Worm (Caenorhabditis elegans) whole organism, late embryonic: ENCODE data around the gene cyp-25A2.

Experiments used
- ama-1 ChIP-seq: fragments of 150-350 bp; optimal IDR thresholded peaks from 2 replicates; lab custom pipeline; 2014
- ceh-34 ChIP-seq: sonication (generic microtip); optimal IDR thresholded peaks from 2 replicates; lab custom pipeline; 2016; ENCODE audit warnings: mild to moderate bottlenecking, missing genetic modification characterization, missing compliant biosample characterization
- nfya-1 ChIP-seq: sonication (generic microtip); optimal IDR thresholded peaks from 2 replicates; lab custom pipeline; 2017; ENCODE audit warnings: missing genetic modification characterization, mild to moderate bottlenecking, missing compliant biosample characterization, antibody characterized with exemption, moderate library complexity
- unc-3 ChIP-seq, 2 experiments: fragments of 200-800 bp in 1 of 2; sonication (Bioruptor generic) in 1 of 2; sonication (generic microtip) in 1 of 2; conservative IDR thresholded peaks in 1 of 2; optimal IDR thresholded peaks in 1 of 2; 2 replicates each; pipeline versions ENCODE4 v1.3.6 to Lab custom; 2016 to 2022; ENCODE audit warnings: missing compliant biosample characterization in 2 of 2, missing genetic modification characterization in 2 of 2, missing genetic modification reagents in 1 of 2

DNA sequence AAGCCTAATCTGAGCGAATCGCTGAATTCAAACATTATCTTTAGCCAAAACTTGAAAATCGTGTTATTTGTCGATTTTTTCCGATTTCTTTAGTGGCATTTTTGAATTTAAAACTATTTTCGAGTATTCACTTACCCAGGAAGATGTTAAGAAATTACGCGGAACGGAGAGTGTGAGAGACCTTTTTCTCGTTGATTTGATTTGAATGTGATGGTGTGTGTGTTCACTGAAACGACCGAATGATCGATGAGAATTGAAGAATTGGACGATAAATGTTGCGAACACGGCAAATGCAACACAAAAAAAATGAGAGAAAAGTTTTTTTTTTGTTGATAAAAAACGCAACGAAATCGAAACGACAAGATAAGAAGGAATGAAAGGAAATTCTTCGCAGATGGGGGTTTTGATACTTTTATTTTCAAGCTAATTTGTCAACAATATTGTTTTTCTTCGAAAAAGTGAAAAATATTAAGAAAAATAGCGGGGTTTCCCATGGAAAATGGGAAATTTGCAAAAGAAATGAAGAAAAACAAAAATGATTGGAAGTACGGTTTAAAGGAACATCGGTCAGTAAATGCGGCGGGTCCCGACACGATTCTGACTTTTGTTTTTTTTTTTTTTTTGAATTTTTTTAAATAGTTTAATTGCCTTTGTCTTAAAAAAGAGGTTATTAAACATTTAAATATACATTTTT lies 34.6 kb upstream of the cyp-25A2 start, which contains the start of gene mtm-3:
- TF ChIP-seq nfya-1 (tag; lab: Kevin White, UChicago) = no peak
- TF ChIP-seq ama-1 (lab: Kevin White, UChicago) = no peak
- no peak for TF ChIP-seq ceh-34 (tag; lab: Kevin White, UChicago)
- TF ChIP-seq unc-3 (GFP tag; conservative IDR thresholded peaks at IDR 0.05; lab: Robert Waterston, UW) = no peak
- no peak for TF ChIP-seq unc-3 (tag; optimal IDR thresholded peaks at IDR 0.05; lab: Kevin White, UChicago)
